Worm (Caenorhabditis elegans) whole organism, L2 larva: ENCODE results near the gene K02A6.3.

ENCODE experiments used
- C34F6.9 ChIP-seq: fragments of 150-350 bp; optimal IDR thresholded peaks from 2 replicates; lab custom pipeline; 2014; ENCODE audit warnings: missing biosample characterization, missing genetic modification characterization
- F13H6.1 ChIP-seq: sonication (generic microtip); optimal IDR thresholded peaks from 2 replicates; lab custom pipeline; 2016; ENCODE audit warnings: missing genetic modification characterization, missing compliant biosample characterization
- R02D3.7 ChIP-seq: fragments of 150-350 bp; optimal IDR thresholded peaks from 2 replicates; lab custom pipeline; 2014; ENCODE audit warnings: missing biosample characterization, missing genetic modification characterization
- Y55F3AM.14 ChIP-seq: fragments of 200-800 bp; sonication (Bioruptor generic); optimal IDR thresholded peaks from 2 replicates; lab custom pipeline; 2018; ENCODE audit warnings: mild to moderate bottlenecking, missing genetic modification characterization, missing compliant biosample characterization
- ZK546.5 ChIP-seq: sonication (generic microtip); optimal IDR thresholded peaks from 2 replicates; lab custom pipeline; 2017; ENCODE audit warnings: missing biosample characterization, missing genetic modification characterization
- alr-1 ChIP-seq: fragments of 150-350 bp; optimal IDR thresholded peaks from 2 replicates; lab custom pipeline; 2014; ENCODE audit warnings: missing biosample characterization, missing genetic modification characterization
- aly-2 ChIP-seq: fragments of 150-350 bp; optimal IDR thresholded peaks from 2 replicates; lab custom pipeline; 2014; ENCODE audit warnings: missing biosample characterization, missing genetic modification characterization
- ama-1 ChIP-seq: fragments of 150-350 bp; optimal IDR thresholded peaks from 2 replicates; lab custom pipeline; 2018; ENCODE audit warnings: inconsistent platforms
- ceh-16 ChIP-seq: fragments of 150-350 bp; optimal IDR thresholded peaks from 2 replicates; lab custom pipeline; 2014; ENCODE audit warnings: missing biosample characterization, missing genetic modification characterization
- crh-2 ChIP-seq: sonication (generic microtip); optimal IDR thresholded peaks from 2 replicates; lab custom pipeline; 2017; ENCODE audit warnings: missing biosample characterization, missing genetic modification characterization
- dmd-4 ChIP-seq: sonication (generic microtip); optimal IDR thresholded peaks from 2 replicates; lab custom pipeline; 2017; ENCODE audit warnings: missing biosample characterization, missing genetic modification characterization
- egl-27 ChIP-seq: sonication (generic microtip); optimal IDR thresholded peaks from 3 replicates; lab custom pipeline; 2017; ENCODE audit warnings: missing biosample characterization, missing genetic modification reagents, missing genetic modification characterization
- elt-1 ChIP-seq: fragments of 150-350 bp; optimal IDR thresholded peaks from 2 replicates; lab custom pipeline; 2014; ENCODE audit warnings: missing biosample characterization, missing genetic modification characterization
- elt-3 ChIP-seq: sonication (generic microtip); optimal IDR thresholded peaks from 2 replicates; lab custom pipeline; 2017; ENCODE audit warnings: missing biosample characterization, missing genetic modification characterization
- fos-1 ChIP-seq: fragments of 150-350 bp; optimal IDR thresholded peaks from 2 replicates; lab custom pipeline; 2014; ENCODE audit warnings: missing biosample characterization, missing genetic modification characterization
- gmeb-1 ChIP-seq: fragments of 150-350 bp; optimal IDR thresholded peaks from 2 replicates; lab custom pipeline; 2014; ENCODE audit warnings: missing biosample characterization, missing genetic modification characterization
- lin-11 ChIP-seq: fragments of 150-350 bp; sonication (generic microtip); optimal IDR thresholded peaks from 2 replicates; lab custom pipeline; 2014; ENCODE audit warnings: missing biosample characterization, missing genetic modification characterization, inconsistent platforms, mixed read lengths
- lin-13 ChIP-seq: fragments of 150-350 bp; optimal IDR thresholded peaks from 2 replicates; lab custom pipeline; 2014; ENCODE audit warnings: missing biosample characterization, missing genetic modification reagents, missing genetic modification characterization
- lin-39 ChIP-seq: fragments of 150-350 bp; optimal IDR thresholded peaks from 2 replicates; lab custom pipeline; 2014; ENCODE audit warnings: missing biosample characterization, missing genetic modification reagents, missing genetic modification characterization
- lsy-2 ChIP-seq, 2 experiments: fragments of 150-350 bp in 1 of 2; sonication (generic microtip) in 1 of 2; optimal IDR thresholded peaks; 2 replicates each; lab custom pipeline; 2014 to 2017; ENCODE audit warnings: missing biosample characterization in 2 of 2, missing genetic modification characterization in 2 of 2
- mab-5 ChIP-seq: fragments of 150-350 bp; optimal IDR thresholded peaks from 2 replicates; lab custom pipeline; 2014; ENCODE audit warnings: missing biosample characterization, missing genetic modification characterization
- mbf-1 ChIP-seq: sonication (generic microtip); optimal IDR thresholded peaks from 2 replicates; lab custom pipeline; 2017; ENCODE audit warnings: missing biosample characterization, missing genetic modification characterization
- mdl-1 ChIP-seq, 2 experiments: fragments of 150-350 bp in 1 of 2; sonication (generic microtip) in 1 of 2; optimal IDR thresholded peaks; 2 replicates each; lab custom pipeline; 2017; ENCODE audit warnings: missing biosample characterization in 2 of 2, missing genetic modification characterization in 2 of 2
- nhr-10 ChIP-seq: sonication (generic microtip); optimal IDR thresholded peaks from 2 replicates; lab custom pipeline; 2017; ENCODE audit warnings: missing biosample characterization, missing genetic modification characterization
- nhr-11 ChIP-seq: fragments of 150-350 bp; optimal IDR thresholded peaks from 2 replicates; lab custom pipeline; 2014; ENCODE audit warnings: missing biosample characterization, missing genetic modification characterization
- nhr-12 ChIP-seq: fragments of 150-350 bp; optimal IDR thresholded peaks from 2 replicates; lab custom pipeline; 2014; ENCODE audit warnings: missing biosample characterization, missing genetic modification characterization
- nhr-129 ChIP-seq: fragments of 150-350 bp; optimal IDR thresholded peaks from 2 replicates; lab custom pipeline; 2014; ENCODE audit warnings: missing biosample characterization, missing genetic modification characterization
- nhr-21 ChIP-seq: fragments of 150-350 bp; optimal IDR thresholded peaks from 2 replicates; lab custom pipeline; 2014; ENCODE audit warnings: missing biosample characterization, missing genetic modification characterization
- nhr-237 ChIP-seq: fragments of 150-350 bp; optimal IDR thresholded peaks from 2 replicates; lab custom pipeline; 2014; ENCODE audit warnings: missing biosample characterization, missing genetic modification characterization
- nhr-25 ChIP-seq: fragments of 150-350 bp; sonication (generic microtip); optimal IDR thresholded peaks from 3 replicates; lab custom pipeline; 2014; ENCODE audit warnings: missing biosample characterization, missing genetic modification characterization
- nhr-6 ChIP-seq: fragments of 150-350 bp; optimal IDR thresholded peaks from 2 replicates; lab custom pipeline; 2014; ENCODE audit warnings: missing biosample characterization, missing genetic modification characterization
- nhr-77 ChIP-seq: fragments of 150-350 bp; optimal IDR thresholded peaks from 2 replicates; lab custom pipeline; 2014; ENCODE audit warnings: missing biosample characterization, missing genetic modification characterization
- peb-1 ChIP-seq: fragments of 150-350 bp; optimal IDR thresholded peaks from 2 replicates; lab custom pipeline; 2014; ENCODE audit warnings: missing biosample characterization, missing genetic modification characterization
- sem-4 ChIP-seq: fragments of 150-350 bp; optimal IDR thresholded peaks from 2 replicates; lab custom pipeline; 2014; ENCODE audit warnings: missing biosample characterization, missing genetic modification reagents, missing genetic modification characterization
- skn-1 ChIP-seq: sonication (generic microtip); optimal IDR thresholded peaks from 2 replicates; lab custom pipeline; 2017; ENCODE audit warnings: missing biosample characterization, missing genetic modification characterization
- sma-3 ChIP-seq: sonication (generic microtip); optimal IDR thresholded peaks from 2 replicates; lab custom pipeline; 2016; ENCODE audit warnings: missing genetic modification reagents, missing genetic modification characterization, missing compliant biosample characterization
- sma-9 ChIP-seq, 2 experiments: fragments of 150-350 bp in 1 of 2; sonication (generic microtip) in 1 of 2; optimal IDR thresholded peaks; 2 replicates each; lab custom pipeline; 2014 to 2016; ENCODE audit warnings: missing genetic modification characterization in 2 of 2, mild to moderate bottlenecking in 1 of 2, missing biosample characterization in 1 of 2, missing compliant biosample characterization in 1 of 2, missing genetic modification reagents in 1 of 2, moderate library complexity in 1 of 2
- snpc-4 ChIP-seq: fragments of 150-350 bp; optimal IDR thresholded peaks from 2 replicates; lab custom pipeline; 2014; ENCODE audit warnings: missing biosample characterization, missing genetic modification characterization
- unc-39 ChIP-seq: fragments of 150-350 bp; optimal IDR thresholded peaks from 2 replicates; lab custom pipeline; 2014; ENCODE audit warnings: missing biosample characterization, missing genetic modification characterization
- unc-55 ChIP-seq: fragments of 150-350 bp; sonication (generic microtip); optimal IDR thresholded peaks from 3 replicates; lab custom pipeline; 2014; ENCODE audit warnings: missing biosample characterization, missing genetic modification reagents, missing genetic modification characterization
- unc-62 ChIP-seq: fragments of 150-350 bp; optimal IDR thresholded peaks from 2 replicates; lab custom pipeline; 2014; ENCODE audit warnings: missing biosample characterization, missing genetic modification reagents, missing genetic modification characterization
- zag-1 ChIP-seq: fragments of 150-350 bp; optimal IDR thresholded peaks from 2 replicates; lab custom pipeline; 2014; ENCODE audit warnings: missing biosample characterization, missing genetic modification characterization
- ztf-1 ChIP-seq: fragments of 200-800 bp; sonication (Bioruptor generic); conservative IDR thresholded peaks from 2 replicates; pipeline ENCODE4 v1.3.6; 2022; ENCODE audit warnings: missing genetic modification characterization, missing compliant biosample characterization
- ztf-11 ChIP-seq: sonication (generic microtip); optimal IDR thresholded peaks from 2 replicates; lab custom pipeline; 2017; ENCODE audit warnings: missing biosample characterization, missing genetic modification characterization
- ztf-4 ChIP-seq: fragments of 150-350 bp; optimal IDR thresholded peaks from 2 replicates; lab custom pipeline; 2014; ENCODE audit warnings: missing biosample characterization, missing genetic modification characterization

The K02A6.3 gene

DNA sequence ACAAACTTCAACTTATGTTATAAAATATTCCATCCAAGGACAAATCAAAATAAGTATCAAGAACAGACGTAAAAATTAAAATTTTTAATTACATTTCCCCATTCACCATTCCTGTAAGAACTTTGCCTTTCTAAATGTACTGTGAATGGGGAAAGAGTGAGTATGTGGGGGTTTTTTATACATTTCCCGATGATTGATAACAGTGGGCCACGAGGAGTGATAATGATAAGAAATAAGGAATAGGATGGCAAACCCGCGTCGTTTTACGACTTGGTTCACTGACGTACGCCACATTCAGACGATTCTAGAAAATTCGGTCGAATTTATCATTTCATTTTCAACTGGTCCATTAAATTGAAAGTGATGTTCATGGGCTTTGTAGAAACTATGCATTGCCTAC lies 20.7 kb downstream of the K02A6.3 start, which contains the start of gene cdd-1 (continued):
- TF ChIP-seq nhr-6 (tag; lab: Kevin White, UChicago) (no peak), elt-1 (tag; lab: Kevin White, UChicago) (no peak), lin-39 (no peak), ZK546.5 (no peak), unc-62 (GFP tag; lab: Kevin White, UChicago) (no peak), aly-2 (tag; lab: Kevin White, UChicago) (no peak), ceh-16 (no peak), lin-11 (tag; lab: Kevin White, UChicago) (no peak), nhr-25 (no peak), R02D3.7 (tag; lab: Kevin White, UChicago) (no peak), sem-4 (tag; lab: Kevin White, UChicago) (no peak), elt-3 (tag; lab: Kevin White, UChicago) (no peak), lin-13 (GFP tag; lab: Kevin White, UChicago) (no peak), Y55F3AM.14 (no peak), nhr-11 (no peak), ama-1 (peak; percentile 19), nhr-129 (tag; lab: Kevin White, UChicago) (peak; percentile 4), ztf-11 (tag; lab: Kevin White, UChicago) (no peak)

- TF ChIP-seq F13H6.1 (tag; lab: Kevin White, UChicago) (peak; percentile 56), C34F6.9 (tag; lab: Kevin White, UChicago) (peak; percentile 65), nhr-237 (tag; lab: Kevin White, UChicago) (no peak), peb-1 (tag; lab: Kevin White, UChicago) (no peak), nhr-11 (no peak), ama-1 (no peak), crh-2 (tag; lab: Kevin White, UChicago) (peak; percentile 33), dmd-4 (no peak), ZK546.5 (no peak), egl-27 (tag; lab: Kevin White, UChicago) (no peak), lin-39 (no peak), lin-13 (GFP tag; lab: Kevin White, UChicago) (no peak), nhr-77 (no peak), sma-3 (GFP tag; lab: Kevin White, UChicago) (no peak), alr-1 (tag; lab: Kevin White, UChicago) (no peak), ztf-4 (tag; lab: Kevin White, UChicago) (no peak), mbf-1 (tag; lab: Kevin White, UChicago) (no peak), lsy-2 (tag; optimal IDR thresholded peaks at IDR 0.05; lab: Kevin White, UChicago) (peak in 1 of 2 experiments; percentile 60), nhr-25 (no peak), elt-1 (tag; lab: Kevin White, UChicago) (no peak), elt-3 (tag; lab: Kevin White, UChicago) (no peak), sma-9 (GFP tag; optimal IDR thresholded peaks at IDR 0.05; lab: Kevin White, UChicago) (peak; percentile 68), sma-9 (tag; optimal IDR thresholded peaks at IDR 0.05; lab: Kevin White, UChicago) (no peak), unc-55 (peak; percentile 87), R02D3.7 (tag; lab: Kevin White, UChicago) (no peak), sem-4 (tag; lab: Kevin White, UChicago) (no peak), nhr-10 (tag; lab: Kevin White, UChicago) (no peak), mab-5 (tag; lab: Kevin White, UChicago) (no peak), zag-1 (tag; lab: Kevin White, UChicago) (peak; percentile 67), lin-11 (tag; lab: Kevin White, UChicago) (peak; percentile 3), fos-1 (tag; lab: Kevin White, UChicago) (peak; percentile 15), mdl-1 (tag; optimal IDR thresholded peaks at IDR 0.05; lab: Kevin White, UChicago) (peak in 1 of 2 experiments; percentile 58), skn-1 (tag; lab: Kevin White, UChicago) (no peak), nhr-12 (tag; lab: Kevin White, UChicago) (no peak), nhr-129 (tag; lab: Kevin White, UChicago) (peak; percentile 74), ztf-1 (no peak)
Measured at ce11 chrX:8205919-8206318, 25.8 kb downstream of the K02A6.3 start.

ce11 chrX:8204475-8204874 lies 27.3 kb downstream of the K02A6.3 start:
- TF ChIP-seq ztf-4 (tag; lab: Kevin White, UChicago) = no peak
- TF ChIP-seq gmeb-1 = no peak
- TF ChIP-seq lin-11 (tag; lab: Kevin White, UChicago) = no peak
- no peak for TF ChIP-seq mab-5 (tag; lab: Kevin White, UChicago)
- TF ChIP-seq lin-13 (GFP tag; lab: Kevin White, UChicago) = no peak
- TF ChIP-seq aly-2 (tag; lab: Kevin White, UChicago) = no peak
- no peak for TF ChIP-seq ceh-16
- no peak for TF ChIP-seq elt-1 (tag; lab: Kevin White, UChicago)
- TF ChIP-seq nhr-12 (tag; lab: Kevin White, UChicago) = no peak
- TF ChIP-seq mbf-1 (tag; lab: Kevin White, UChicago) = no peak
- TF ChIP-seq sma-9 (GFP tag; optimal IDR thresholded peaks at IDR 0.05; lab: Kevin White, UChicago) = no peak
- TF ChIP-seq sma-9 (tag; optimal IDR thresholded peaks at IDR 0.05; lab: Kevin White, UChicago) = no peak
- TF ChIP-seq nhr-21 (tag; lab: Kevin White, UChicago) = no peak
- no peak for TF ChIP-seq mdl-1 (tag; optimal IDR thresholded peaks at IDR 0.05; lab: Kevin White, UChicago)
- TF ChIP-seq unc-39 = no peak
- TF ChIP-seq nhr-25 = no peak
- no peak for TF ChIP-seq nhr-6 (tag; lab: Kevin White, UChicago)
- TF ChIP-seq snpc-4 (tag; lab: Kevin White, UChicago) = no peak
